Worm (Caenorhabditis elegans) whole organism, L3 larva: ENCODE measurements around the gene zer-1.
A peak's percentile ranks its signal among the peaks of the same experiment; 100 is the strongest.

ENCODE experiments used
- R02D3.7 ChIP-seq: fragments of 150-350 bp; optimal IDR thresholded peaks from 2 replicates; lab custom pipeline; 2014; ENCODE audit warnings: missing biosample characterization, missing genetic modification characterization
- ZK546.5 ChIP-seq: sonication (generic microtip); optimal IDR thresholded peaks from 2 replicates; lab custom pipeline; 2017; ENCODE audit warnings: missing biosample characterization, missing genetic modification characterization
- aly-2 ChIP-seq: fragments of 150-350 bp; optimal IDR thresholded peaks from 2 replicates; lab custom pipeline; 2014; ENCODE audit warnings: missing biosample characterization, missing genetic modification characterization
- ama-1 ChIP-seq: fragments of 150-350 bp; optimal IDR thresholded peaks from 2 replicates; lab custom pipeline; 2018
- ceh-28 ChIP-seq: fragments of 150-350 bp; optimal IDR thresholded peaks from 2 replicates; lab custom pipeline; 2014; ENCODE audit warnings: missing biosample characterization, missing genetic modification reagents, missing genetic modification characterization
- ceh-82 ChIP-seq: fragments of 150-350 bp; optimal IDR thresholded peaks from 2 replicates; lab custom pipeline; 2014; ENCODE audit warnings: missing biosample characterization, missing genetic modification characterization
- ceh-9 ChIP-seq: sonication (generic microtip); optimal IDR thresholded peaks from 2 replicates; lab custom pipeline; 2018; ENCODE audit warnings: missing biosample characterization, missing genetic modification characterization
- egl-27 ChIP-seq: sonication (generic microtip); optimal IDR thresholded peaks from 4 replicates; lab custom pipeline; 2017; ENCODE audit warnings: missing biosample characterization, missing genetic modification reagents, missing genetic modification characterization
- egl-5 ChIP-seq: fragments of 150-350 bp; optimal IDR thresholded peaks from 2 replicates; lab custom pipeline; 2017; ENCODE audit warnings: missing biosample characterization, missing genetic modification reagents, missing genetic modification characterization, inconsistent platforms
- elt-2 ChIP-seq: sonication (generic microtip); optimal IDR thresholded peaks from 2 replicates; lab custom pipeline; 2016; ENCODE audit warnings: missing genetic modification reagents, mild to moderate bottlenecking, missing genetic modification characterization, missing compliant biosample characterization
- elt-3 ChIP-seq, 3 experiments: fragments of 150-350 bp in 1 of 3; sonication (generic microtip) in 2 of 3; optimal IDR thresholded peaks; 2 replicates in 2 of 3; 4 replicates in 1 of 3; lab custom pipeline; 2014 to 2017; ENCODE audit warnings: missing biosample characterization in 3 of 3, missing genetic modification characterization in 3 of 3
- eor-1 ChIP-seq, 2 experiments: fragments of 150-350 bp; optimal IDR thresholded peaks; 2 replicates each; lab custom pipeline; 2014 to 2018; ENCODE audit warnings: missing biosample characterization in 2 of 2, missing genetic modification characterization in 2 of 2
- fkh-10 ChIP-seq: sonication (generic microtip); optimal IDR thresholded peaks from 2 replicates; lab custom pipeline; 2017; ENCODE audit warnings: missing biosample characterization, missing genetic modification reagents, missing genetic modification characterization
- fkh-2 ChIP-seq: fragments of 150-350 bp; optimal IDR thresholded peaks from 2 replicates; lab custom pipeline; 2014; ENCODE audit warnings: missing biosample characterization, missing genetic modification reagents, missing genetic modification characterization
- jun-1 ChIP-seq: fragments of 150-350 bp; optimal IDR thresholded peaks from 2 replicates; lab custom pipeline; 2014; ENCODE audit warnings: missing biosample characterization, missing genetic modification reagents, missing genetic modification characterization
- lin-15B ChIP-seq: fragments of 150-350 bp; optimal IDR thresholded peaks from 2 replicates; lab custom pipeline; 2014; ENCODE audit warnings: missing biosample characterization, missing genetic modification characterization
- lin-39 ChIP-seq: fragments of 150-350 bp; optimal IDR thresholded peaks from 2 replicates; lab custom pipeline; 2018; ENCODE audit warnings: missing biosample characterization, missing genetic modification reagents, missing genetic modification characterization
- lsy-12 ChIP-seq: sonication (generic microtip); optimal IDR thresholded peaks from 2 replicates; lab custom pipeline; 2016; ENCODE audit warnings: mild to moderate bottlenecking, missing genetic modification characterization, missing compliant biosample characterization
- mdl-1 ChIP-seq: fragments of 150-350 bp; optimal IDR thresholded peaks from 2 replicates; lab custom pipeline; 2014; ENCODE audit warnings: missing biosample characterization, missing genetic modification characterization
- mml-1 ChIP-seq: fragments of 150-350 bp; sonication (generic microtip); optimal IDR thresholded peaks from 3 replicates; lab custom pipeline; 2014; ENCODE audit warnings: missing biosample characterization, missing genetic modification characterization
- nhr-11 ChIP-seq: fragments of 150-350 bp; optimal IDR thresholded peaks from 2 replicates; lab custom pipeline; 2014; ENCODE audit warnings: missing biosample characterization, missing genetic modification characterization
- nhr-12 ChIP-seq: fragments of 150-350 bp; optimal IDR thresholded peaks from 2 replicates; lab custom pipeline; 2014; ENCODE audit warnings: missing biosample characterization, missing genetic modification characterization
- nhr-23 ChIP-seq: fragments of 150-350 bp; optimal IDR thresholded peaks from 2 replicates; lab custom pipeline; 2014; ENCODE audit warnings: missing biosample characterization, missing genetic modification reagents, missing genetic modification characterization
- nhr-237 ChIP-seq: fragments of 150-350 bp; optimal IDR thresholded peaks from 2 replicates; lab custom pipeline; 2014; ENCODE audit warnings: missing biosample characterization, missing genetic modification characterization
- nhr-25 ChIP-seq: sonication (generic microtip); optimal IDR thresholded peaks from 2 replicates; lab custom pipeline; 2017; ENCODE audit warnings: missing biosample characterization, missing genetic modification characterization
- nhr-28 ChIP-seq: fragments of 150-350 bp; optimal IDR thresholded peaks from 2 replicates; lab custom pipeline; 2014; ENCODE audit warnings: missing biosample characterization, missing genetic modification characterization
- nhr-43 ChIP-seq: sonication (generic microtip); optimal IDR thresholded peaks from 2 replicates; lab custom pipeline; 2016; ENCODE audit warnings: mild to moderate bottlenecking, missing genetic modification characterization, missing compliant biosample characterization; ENCODE audit not compliant: poor library complexity, severe bottlenecking
- nhr-77 ChIP-seq: fragments of 150-350 bp; optimal IDR thresholded peaks from 2 replicates; lab custom pipeline; 2014; ENCODE audit warnings: missing biosample characterization, missing genetic modification characterization
- pha-4 ChIP-seq: fragments of 150-350 bp; optimal IDR thresholded peaks from 2 replicates; lab custom pipeline; 2014; ENCODE audit warnings: missing biosample characterization, missing genetic modification reagents, missing genetic modification characterization
- pqm-1 ChIP-seq: fragments of 150-350 bp; optimal IDR thresholded peaks from 2 replicates; lab custom pipeline; 2017; ENCODE audit warnings: missing biosample characterization, missing genetic modification characterization, inconsistent platforms
- sea-2 ChIP-seq: fragments of 150-350 bp; sonication (generic microtip); optimal IDR thresholded peaks from 4 replicates; lab custom pipeline; 2014; ENCODE audit warnings: missing biosample characterization, missing genetic modification reagents, missing genetic modification characterization
- skn-1 ChIP-seq: fragments of 150-350 bp; optimal IDR thresholded peaks from 2 replicates; lab custom pipeline; 2014; ENCODE audit warnings: missing biosample characterization, missing genetic modification characterization
- snpc-4 ChIP-seq: fragments of 150-350 bp; optimal IDR thresholded peaks from 2 replicates; lab custom pipeline; 2014; ENCODE audit warnings: missing biosample characterization, missing genetic modification characterization
- tbx-2 ChIP-seq: sonication (generic microtip); optimal IDR thresholded peaks from 2 replicates; lab custom pipeline; 2016; ENCODE audit warnings: mild to moderate bottlenecking, missing genetic modification characterization, missing compliant biosample characterization
- unc-62 ChIP-seq: fragments of 150-350 bp; sonication (generic microtip); optimal IDR thresholded peaks from 4 replicates; lab custom pipeline; 2014; ENCODE audit warnings: missing biosample characterization, missing genetic modification reagents, missing genetic modification characterization
- zag-1 ChIP-seq: fragments of 150-350 bp; optimal IDR thresholded peaks from 2 replicates; lab custom pipeline; 2014; ENCODE audit warnings: missing biosample characterization, missing genetic modification characterization
- ztf-4 ChIP-seq: fragments of 150-350 bp; optimal IDR thresholded peaks from 2 replicates; lab custom pipeline; 2014; ENCODE audit warnings: missing biosample characterization, missing genetic modification characterization

zer-1 gene

ce11 chrIII:886726-887125 lies at the start of gene zer-1:
Gene zer-1 (minus strand): TSS chrIII:886793.
- TF ChIP-seq nhr-23 (tag; lab: Kevin White, UChicago) (peak; percentile 37), ceh-28 (peak; percentile 67), R02D3.7 (tag; lab: Kevin White, UChicago) (no peak), ama-1 (lab: Kevin White, UChicago) (peak; percentile 21), mdl-1 (tag; lab: Kevin White, UChicago) (no peak), pqm-1 (tag; lab: Kevin White, UChicago) (no peak), nhr-25 (tag; lab: Kevin White, UChicago) (peak; percentile 24), nhr-28 (no peak), lin-15B (no peak)

DNA sequence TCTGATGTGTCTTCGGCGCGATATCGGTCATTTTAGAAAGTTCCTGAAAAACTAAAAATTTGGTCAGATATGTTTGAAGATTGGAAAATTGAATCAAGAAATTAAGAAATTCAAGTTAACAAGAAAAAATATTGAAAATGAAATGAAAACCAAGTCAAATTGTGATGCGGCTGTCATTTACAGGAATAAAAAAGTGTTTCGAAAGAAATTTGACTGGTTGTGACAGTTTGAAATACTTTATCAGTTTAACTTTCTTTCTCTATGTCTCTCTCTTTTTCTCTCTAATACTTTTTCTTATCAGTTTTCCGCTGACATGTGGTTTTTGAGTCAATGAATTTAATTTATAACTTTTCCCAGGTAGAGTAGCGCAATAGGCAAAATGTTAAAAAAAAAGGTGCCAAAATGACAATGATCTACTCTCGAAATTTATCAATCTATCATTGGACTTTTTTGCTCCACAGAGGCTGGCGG lies 49.5 kb upstream of the zer-1 start, which contains the start of gene fbxa-55:
Gene fbxa-55 (minus strand): TSS at position 51 of the 471 bp plus-strand sequence.
- TF ChIP-seq tbx-2: no peak
- TF ChIP-seq lin-15B: no peak
- no peak for TF ChIP-seq ceh-28
- no peak for TF ChIP-seq fkh-10
- TF ChIP-seq elt-3 (tag; optimal IDR thresholded peaks at IDR 0.05; lab: Kevin White, UChicago): no peak
- TF ChIP-seq pqm-1 (tag; lab: Kevin White, UChicago): peak; percentile 35
- no peak for TF ChIP-seq sea-2 (GFP tag; lab: Kevin White, UChicago)
- no peak for TF ChIP-seq nhr-12 (tag; lab: Kevin White, UChicago)
- no peak for TF ChIP-seq mml-1 (tag; lab: Kevin White, UChicago)
- peak; percentile 84 for TF ChIP-seq elt-2
- TF ChIP-seq zag-1 (tag; lab: Kevin White, UChicago): no peak
- no peak for TF ChIP-seq nhr-23 (tag; lab: Kevin White, UChicago)
- TF ChIP-seq lin-39 (tag; lab: Kevin White, UChicago): no peak
- no peak for TF ChIP-seq fkh-2 (tag; lab: Kevin White, UChicago)
- TF ChIP-seq nhr-237 (tag; lab: Kevin White, UChicago): no peak
- TF ChIP-seq ZK546.5 (tag; lab: Kevin White, UChicago): no peak

ce11 chrIII:926216-926615 lies 39.6 kb upstream of the zer-1 start, which contains the start of gene pef-1:
Gene pef-1 (minus strand): TSS chrIII:926316.
- TF ChIP-seq pha-4 (tag; lab: Kevin White, UChicago) (no peak), unc-62 (GFP tag; lab: Kevin White, UChicago) (no peak), ceh-9 (tag; lab: Kevin White, UChicago) (no peak)

- TF ChIP-seq nhr-12 (tag; lab: Kevin White, UChicago) (no peak), nhr-237 (tag; lab: Kevin White, UChicago) (no peak), mml-1 (tag; lab: Kevin White, UChicago) (no peak), snpc-4 (tag; lab: Kevin White, UChicago) (no peak), eor-1 (tag; optimal IDR thresholded peaks at IDR 0.05; lab: Kevin White, UChicago) (no peak), nhr-11 (tag; lab: Kevin White, UChicago) (no peak), pha-4 (tag; lab: Kevin White, UChicago) (no peak), fkh-2 (tag; lab: Kevin White, UChicago) (no peak), skn-1 (tag; lab: Kevin White, UChicago) (no peak), elt-3 (tag; optimal IDR thresholded peaks at IDR 0.05; lab: Kevin White, UChicago) (no peak), lin-39 (tag; lab: Kevin White, UChicago) (no peak), nhr-23 (tag; lab: Kevin White, UChicago) (no peak), ama-1 (lab: Kevin White, UChicago) (no peak), zag-1 (tag; lab: Kevin White, UChicago) (no peak)
These were observed 32.7 kb upstream of the zer-1 start, which contains the start of gene F23H11.7 for ce11 chrIII:919322-919721. Gene F23H11.7 (minus strand): TSS chrIII:919422.

DNA sequence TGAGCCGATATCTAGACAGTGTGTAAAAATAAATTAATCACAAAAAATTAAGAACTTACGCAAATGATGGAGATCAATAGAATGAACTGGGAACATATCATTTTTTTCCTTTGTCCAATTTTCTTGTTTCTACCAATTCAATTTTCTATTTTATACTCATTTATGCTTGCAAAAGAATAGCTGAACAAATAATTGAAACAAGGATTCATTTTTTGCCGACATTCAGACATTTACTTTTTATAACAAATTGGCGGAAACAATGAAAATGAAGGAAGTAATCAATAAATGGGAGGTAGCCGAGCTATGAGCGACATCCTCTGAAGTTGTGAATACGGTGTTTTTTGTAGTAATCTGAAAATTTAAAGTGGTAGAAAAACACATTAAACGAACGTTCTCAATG lies 30.3 kb upstream of the zer-1 start, which contains the start of gene idpp-13:
Gene idpp-13 (minus strand): TSS at position 101 of the 400 bp plus-strand sequence.
- TF ChIP-seq nhr-28 (no peak), lin-39 (tag; lab: Kevin White, UChicago) (no peak), ZK546.5 (tag; lab: Kevin White, UChicago) (no peak)
- TF ChIP-seq, all 47 proteins: peak for 0

DNA sequence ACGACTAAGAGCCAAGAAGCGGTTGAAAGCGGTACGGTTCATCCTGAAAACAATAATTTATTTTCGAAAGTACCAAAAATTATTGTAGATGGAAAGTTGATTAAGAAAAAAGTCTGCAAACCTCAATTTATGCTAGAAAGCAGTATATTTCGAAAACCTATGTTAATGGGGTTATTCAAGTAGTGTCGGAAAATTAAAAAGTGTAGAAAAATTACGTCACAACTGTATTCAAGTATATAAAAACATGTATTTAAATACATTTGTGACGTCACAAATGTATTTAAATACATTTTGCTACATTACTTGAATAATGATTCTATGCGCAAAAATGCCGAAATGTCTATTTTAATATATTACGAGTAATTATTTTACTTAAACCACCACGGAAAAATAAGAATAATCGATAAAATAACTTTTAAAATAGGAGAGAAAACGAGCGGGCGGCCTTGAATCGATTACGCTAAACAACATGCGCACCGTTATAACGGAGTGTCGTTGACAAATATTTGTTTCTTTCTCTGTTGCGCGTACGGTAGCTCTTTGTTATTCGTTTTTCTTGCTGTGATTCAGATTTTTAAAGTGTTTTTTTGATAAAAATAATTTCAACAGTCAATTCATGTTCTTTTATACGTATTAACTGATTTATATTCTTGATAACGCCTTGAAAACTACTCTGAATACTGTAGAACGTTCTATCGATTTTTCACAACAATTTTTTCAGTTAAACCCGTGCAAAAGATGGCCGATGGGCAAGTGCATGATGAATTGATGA lies 24.1 kb upstream of the zer-1 start, which contains the start of the genes F23H11.5 and bra-2:
Gene F23H11.5 (minus strand): TSS at position 51 of the 772 bp plus-strand sequence.
Gene bra-2 (plus strand): TSS at position 722 of the 772 bp plus-strand sequence.
- no peak for TF ChIP-seq nhr-11 (tag; lab: Kevin White, UChicago)
- TF ChIP-seq lin-39 (tag; lab: Kevin White, UChicago): no peak
- no peak for TF ChIP-seq ceh-82 (tag; lab: Kevin White, UChicago)
- no peak for TF ChIP-seq egl-5 (tag; lab: Kevin White, UChicago)
- no peak for TF ChIP-seq nhr-43 (tag; lab: Kevin White, UChicago)
- TF ChIP-seq R02D3.7 (tag; lab: Kevin White, UChicago): no peak
- no peak for TF ChIP-seq nhr-28
- TF ChIP-seq aly-2: no peak
- TF ChIP-seq ZK546.5 (tag; lab: Kevin White, UChicago): no peak
- TF ChIP-seq fkh-10: no peak
- peak; percentile 13 for TF ChIP-seq nhr-23 (tag; lab: Kevin White, UChicago)
- TF ChIP-seq nhr-77 (tag; lab: Kevin White, UChicago): no peak
- no peak for TF ChIP-seq jun-1 (tag; lab: Kevin White, UChicago)
- TF ChIP-seq ztf-4 (tag; lab: Kevin White, UChicago): no peak
- TF ChIP-seq ceh-9 (tag; lab: Kevin White, UChicago): no peak
- TF ChIP-seq egl-27: no peak
- no peak for TF ChIP-seq ama-1 (lab: Kevin White, UChicago)
- TF ChIP-seq nhr-237 (tag; lab: Kevin White, UChicago): no peak
- TF ChIP-seq lin-15B: peak; percentile 39
- no peak for TF ChIP-seq lsy-12
- TF ChIP-seq pqm-1 (tag; lab: Kevin White, UChicago): no peak
- peak; percentile 66 for TF ChIP-seq ceh-28
